Worm (Caenorhabditis elegans): Measurements from ENCODE around the gene srw-69.

- TF ChIP-seq ztf-4 (tag; optimal IDR thresholded peaks at IDR 0.05) (no peak), tbx-2 (tag; optimal IDR thresholded peaks at IDR 0.05) (no peak), elt-3 (tag; optimal IDR thresholded peaks at IDR 0.05) (no peak)
Measured at ce11 chrV:7437538-7437937, 8.8 kb upstream of the srw-69 start, which contains the start of gene F25E5.9.

Measured in whole organism, L1 larva.